Fruit fly (Drosophila melanogaster): ENCODE results near the gene wol.

Gene wol

dm6 chr2L:8290092-8290424 lies 12.7 kb downstream of the wol start (continued):
- TF ChIP-seq ken (GFP tag; IDR thresholded peaks at IDR 0.05): no peak
- peak; percentile 48 for TF ChIP-seq CG1529 (GFP tag; optimal IDR thresholded peaks at IDR 0.05)
- no peak for TF ChIP-seq sd (tag; optimal IDR thresholded peaks at IDR 0.05)
- no peak for TF ChIP-seq phol (tag; optimal IDR thresholded peaks at IDR 0.05)
- peak in 1 of 2 experiments; percentile 89 for TF ChIP-seq insv (GFP tag; optimal IDR thresholded peaks at IDR 0.05)
- TF ChIP-seq CG10209 (GFP tag; optimal IDR thresholded peaks at IDR 0.05): no peak
- TF ChIP-seq Gsc (GFP tag; IDR thresholded peaks at IDR 0.05): no peak
- no peak for TF ChIP-seq B-H1 (GFP tag; IDR thresholded peaks at IDR 0.05)
- TF ChIP-seq hbn (GFP tag; IDR thresholded peaks at IDR 0.05; ENCODE audit: partially characterized antibody): no peak
- TF ChIP-seq twi (tag; optimal IDR thresholded peaks at IDR 0.05): peak; percentile 5
- no peak for TF ChIP-seq chinmo (GFP tag; IDR thresholded peaks at IDR 0.05; ENCODE audit: partially characterized antibody)

- no peak for TF ChIP-seq Poxn (GFP tag; IDR thresholded peaks at IDR 0.05)
- TF ChIP-seq kni (GFP tag; optimal IDR thresholded peaks at IDR 0.05): peak; percentile 84
- no peak for TF ChIP-seq Sry-β (GFP tag; optimal IDR thresholded peaks at IDR 0.05)
- TF ChIP-seq chinmo (GFP tag; IDR thresholded peaks at IDR 0.05; ENCODE audit: partially characterized antibody): 0 out of 4 replicates have a peak, but pooled peaks have one; percentile 39
- peak; percentile 91 for TF ChIP-seq CG7745 (tag; optimal IDR thresholded peaks at IDR 0.05)
- no peak for TF ChIP-seq CG32772 (GFP tag; IDR thresholded peaks at IDR 0.05)
- no peak for TF ChIP-seq vnd (GFP tag; IDR thresholded peaks at IDR 0.05; ENCODE audit: partially characterized antibody)
- no peak for TF ChIP-seq schlank (tag; optimal IDR thresholded peaks at IDR 0.05)
- TF ChIP-seq CG15479 (GFP tag; optimal IDR thresholded peaks at IDR 0.05): peak; percentile 36
- peak; percentile 6 for TF ChIP-seq CG10431 (GFP tag; optimal IDR thresholded peaks at IDR 0.05)
- TF ChIP-seq CG2202 (tag; optimal IDR thresholded peaks at IDR 0.05): peak; percentile 4
- 0 out of 3 replicates have a peak, but pooled peaks have one; percentile 4 for TF ChIP-seq otp (GFP tag; IDR thresholded peaks at IDR 0.05)
- TF ChIP-seq CG1603 (tag; optimal IDR thresholded peaks at IDR 0.05): peak; percentile 14
- TF ChIP-seq Blimp-1 (GFP tag; optimal IDR thresholded peaks at IDR 0.05): peak; percentile 8
- TF ChIP-seq CG33557 (GFP tag; optimal IDR thresholded peaks at IDR 0.05): peak; percentile 73
- 0 out of 4 replicates have a peak, but pooled peaks have one; percentile 18 for TF ChIP-seq Dll (GFP tag; IDR thresholded peaks at IDR 0.05; ENCODE audit: partially characterized antibody)
- peak in 1 of 3 experiments; percentile 9 for TF ChIP-seq lola (GFP tag; optimal IDR thresholded peaks at IDR 0.05)
- TF ChIP-seq ci (GFP tag; IDR thresholded peaks at IDR 0.05): 0 out of 3 replicates have a peak, but pooled peaks have one; percentile 37
- TF ChIP-seq twi (tag; optimal IDR thresholded peaks at IDR 0.05): peak; percentile 68
- peak; percentile 30; the same call in 1 of the 3 replicates for TF ChIP-seq CG2199 (GFP tag; IDR thresholded peaks at IDR 0.05)
- no peak for TF ChIP-seq CG13894 (tag; optimal IDR thresholded peaks at IDR 0.05)
- no peak for TF ChIP-seq CG6175 (GFP tag; IDR thresholded peaks at IDR 0.05)
- no peak for TF ChIP-seq CG14965 (GFP tag; optimal IDR thresholded peaks at IDR 0.05; ENCODE audit: borderline replicate concordance)
- peak; percentile 56 for TF ChIP-seq pros (GFP tag; optimal IDR thresholded peaks at IDR 0.05)
- TF ChIP-seq CG8388 (GFP tag; optimal IDR thresholded peaks at IDR 0.05): peak; percentile 11
- TF ChIP-seq E2f2 (GFP tag; IDR thresholded peaks at IDR 0.05): no peak
- TF ChIP-seq D (optimal IDR thresholded peaks at IDR 0.05): no peak
- peak; percentile 1 for TF ChIP-seq D (GFP tag; optimal IDR thresholded peaks at IDR 0.05)
- TF ChIP-seq ind (GFP tag; optimal IDR thresholded peaks at IDR 0.05): no peak
- TF ChIP-seq ara (GFP tag; IDR thresholded peaks at IDR 0.05): peak; percentile 35; the same call in 1 of the 2 replicates
- TF ChIP-seq crol (GFP tag; IDR thresholded peaks at IDR 0.05): peak; percentile 78
- TF ChIP-seq fd102C (GFP tag; optimal IDR thresholded peaks at IDR 0.05): peak; percentile 17
- TF ChIP-seq Lpt (GFP tag; optimal IDR thresholded peaks at IDR 0.05): no peak
- peak; percentile 27 for TF ChIP-seq MTF-1 (GFP tag; optimal IDR thresholded peaks at IDR 0.05; ENCODE audit: borderline replicate concordance)
- no peak for TF ChIP-seq CG10654 (GFP tag; optimal IDR thresholded peaks at IDR 0.05)
- TF ChIP-seq D19A (tag; optimal IDR thresholded peaks at IDR 0.05): peak; percentile 98
- peak; percentile 2 for TF ChIP-seq CG18262 (tag; optimal IDR thresholded peaks at IDR 0.05)
- peak; percentile 27 for TF ChIP-seq fd64A (GFP tag; optimal IDR thresholded peaks at IDR 0.05)
These were observed 13.3 kb downstream of the wol start for dm6 chr2L:8289352-8290091.
